Worm (Caenorhabditis elegans) whole organism, L3 larva: ENCODE data around the gene tre-5.

Experiments used
- ceh-9 ChIP-seq: sonication (generic microtip); optimal IDR thresholded peaks from 2 replicates; lab custom pipeline; 2018; ENCODE audit warnings: missing biosample characterization, missing genetic modification characterization
- nhr-11 ChIP-seq: fragments of 150-350 bp; optimal IDR thresholded peaks from 2 replicates; lab custom pipeline; 2014; ENCODE audit warnings: missing biosample characterization, missing genetic modification characterization
- pha-4 ChIP-seq: fragments of 150-350 bp; optimal IDR thresholded peaks from 2 replicates; lab custom pipeline; 2014; ENCODE audit warnings: missing biosample characterization, missing genetic modification reagents, missing genetic modification characterization
- skn-1 ChIP-seq: fragments of 150-350 bp; optimal IDR thresholded peaks from 2 replicates; lab custom pipeline; 2014; ENCODE audit warnings: missing biosample characterization, missing genetic modification characterization
- unc-62 ChIP-seq: fragments of 150-350 bp; sonication (generic microtip); optimal IDR thresholded peaks from 4 replicates; lab custom pipeline; 2014; ENCODE audit warnings: missing biosample characterization, missing genetic modification reagents, missing genetic modification characterization

DNA sequence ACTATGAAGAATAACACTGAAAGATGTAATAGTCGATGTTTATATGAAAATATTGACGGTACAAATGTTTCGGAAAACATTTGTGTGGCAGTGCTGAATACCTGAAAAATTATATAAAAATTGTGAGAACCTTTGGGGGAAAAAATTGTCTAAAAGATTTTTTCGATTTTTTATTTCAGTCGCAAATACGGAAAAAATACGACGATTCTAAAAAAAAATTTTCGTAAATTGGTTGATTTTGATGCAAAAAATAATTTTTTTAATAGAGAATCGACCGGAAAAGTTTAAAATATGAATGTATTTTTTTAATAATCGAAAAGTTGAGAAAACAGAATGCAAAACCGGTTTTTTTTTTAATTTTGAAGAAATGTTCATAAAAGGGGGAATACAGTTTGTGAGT is 40.1 kb upstream of the tre-5 start, which contains the start of gene C50D2.7:
- TF ChIP-seq unc-62: no peak
- no peak for TF ChIP-seq ceh-9 (tag; lab: Kevin White, UChicago)
- TF ChIP-seq skn-1 (tag; lab: Kevin White, UChicago): no peak
- TF ChIP-seq nhr-11 (tag; lab: Kevin White, UChicago): no peak
- no peak for TF ChIP-seq pha-4 (tag; lab: Kevin White, UChicago)
